Fruit fly (Drosophila melanogaster): Measurements from ENCODE around the gene narya.

The narya gene

DNA sequence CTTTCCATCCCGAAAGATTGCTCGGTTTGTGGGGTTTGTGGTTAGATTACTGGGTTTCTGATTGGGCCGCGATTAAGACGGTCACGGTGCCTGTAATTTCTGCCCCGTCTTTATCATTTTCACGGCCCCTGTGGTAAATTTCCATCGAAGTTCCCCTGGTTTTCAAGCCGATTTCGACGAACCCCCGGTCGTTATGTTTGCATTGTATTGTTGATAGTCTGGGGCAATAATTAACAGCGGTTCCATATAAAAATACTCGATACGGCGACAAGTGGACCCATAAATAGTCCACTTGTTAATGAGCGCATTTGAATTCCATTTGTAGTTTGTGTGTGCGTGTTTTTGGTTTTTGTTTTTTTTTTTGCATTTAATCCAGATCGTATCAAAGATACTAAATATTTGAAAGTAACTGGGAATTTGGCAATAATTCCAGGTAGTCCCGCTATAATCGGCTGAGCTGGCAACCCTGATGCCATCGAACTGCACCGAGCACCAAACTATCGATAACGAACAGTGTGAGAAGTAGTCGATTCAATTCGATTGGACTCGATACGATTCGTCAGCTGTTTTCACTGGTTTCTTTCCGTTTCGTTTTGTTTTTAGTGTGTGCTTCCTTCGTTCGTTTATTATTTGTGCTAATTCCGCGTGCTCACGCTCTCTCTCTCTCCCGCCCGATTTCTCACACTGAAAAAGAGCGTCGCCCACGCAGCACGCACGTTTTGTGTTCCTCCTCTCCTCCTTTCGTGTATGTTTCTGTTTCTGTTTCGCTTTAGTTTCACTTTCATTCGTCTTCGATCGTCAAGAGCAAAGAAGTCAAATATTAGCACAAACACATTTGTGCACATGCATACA is 30.7 kb downstream of the narya start (continued):
- TF ChIP-seq CG17186 (GFP tag; optimal IDR thresholded peaks at IDR 0.05) (peak; percentile 13), salm (tag; optimal IDR thresholded peaks at IDR 0.05) (no peak), gce (GFP tag; IDR thresholded peaks at IDR 0.05) (0 out of 3 replicates have a peak, but pooled peaks have one; percentile 28), esg (GFP tag; conservative IDR thresholded peaks at IDR 0.05) (no peak), CG13424 (tag; optimal IDR thresholded peaks at IDR 0.05) (peak; percentile 3), insv (GFP tag; optimal IDR thresholded peaks at IDR 0.05) (peak in 1 of 2 experiments; percentile 63), Blimp-1 (GFP tag; optimal IDR thresholded peaks at IDR 0.05) (peak; percentile 95), prd (optimal IDR thresholded peaks at IDR 0.05) (no peak), prd (GFP tag; IDR thresholded peaks at IDR 0.05) (no peak), CG8478 (optimal IDR thresholded peaks at IDR 0.05) (no peak), lmd (GFP tag; IDR thresholded peaks at IDR 0.05) (peak; percentile 31; the same call in 1 of the 2 replicates), HLH54F (GFP tag; optimal IDR thresholded peaks at IDR 0.05) (peak; percentile 49), CG18764 (GFP tag; optimal IDR thresholded peaks at IDR 0.05) (no peak), pum (GFP tag; optimal IDR thresholded peaks at IDR 0.05) (peak; percentile 48), fd3F (GFP tag; optimal IDR thresholded peaks at IDR 0.05) (no peak), CG9932 (GFP tag; IDR thresholded peaks at IDR 0.05) (peak; percentile 64), kah (GFP tag; optimal IDR thresholded peaks at IDR 0.05) (peak; percentile 7), Oli (tag; optimal IDR thresholded peaks at IDR 0.05) (no peak), CG2202 (tag; optimal IDR thresholded peaks at IDR 0.05) (no peak), CG14965 (GFP tag; optimal IDR thresholded peaks at IDR 0.05; ENCODE audit: borderline replicate concordance) (no peak), Opbp (GFP tag; IDR thresholded peaks at IDR 0.05; ENCODE audit: partially characterized antibody) (peak; percentile 88), CG4404 (GFP tag; IDR thresholded peaks at IDR 0.05) (no peak), al (GFP tag; IDR thresholded peaks at IDR 0.05) (no peak), CG16813 (GFP tag; IDR thresholded peaks at IDR 0.05; ENCODE audit: partially characterized antibody) (peak; percentile 84), so (GFP tag; IDR thresholded peaks at IDR 0.05) (no peak), bigmax (GFP tag; optimal IDR thresholded peaks at IDR 0.05) (no peak), Doc2 (GFP tag; IDR thresholded peaks at IDR 0.05) (no peak), CG4820 (GFP tag; optimal IDR thresholded peaks at IDR 0.05) (no peak), Side (GFP tag; optimal IDR thresholded peaks at IDR 0.05) (peak; percentile 40), NC2α (GFP tag; optimal IDR thresholded peaks at IDR 0.05) (no peak), PHDP (tag; optimal IDR thresholded peaks at IDR 0.05) (no peak), Ssrp (tag; optimal IDR thresholded peaks at IDR 0.05) (no peak), Hr78 (GFP tag; optimal IDR thresholded peaks at IDR 0.05) (no peak), br (optimal IDR thresholded peaks at IDR 0.05) (no peak), dmrt99B (tag; optimal IDR thresholded peaks at IDR 0.05) (no peak), Dip3 (GFP tag; optimal IDR thresholded peaks at IDR 0.05) (peak; percentile 7), CG15269 (tag; optimal IDR thresholded peaks at IDR 0.05) (no peak), zf30C (GFP tag; optimal IDR thresholded peaks at IDR 0.05) (peak; percentile 20), CG17912 (GFP tag; optimal IDR thresholded peaks at IDR 0.05) (no peak), ken (GFP tag; IDR thresholded peaks at IDR 0.05) (no peak), CG10959 (GFP tag; IDR thresholded peaks at IDR 0.05) (no peak), lilli (GFP tag; optimal IDR thresholded peaks at IDR 0.05) (peak; percentile 64), CG18476 (GFP tag; optimal IDR thresholded peaks at IDR 0.05) (no peak), CG17359 (tag; optimal IDR thresholded peaks at IDR 0.05) (peak; percentile 11), gro (GFP tag; optimal IDR thresholded peaks at IDR 0.05) (peak; percentile 49), shn (GFP tag; optimal IDR thresholded peaks at IDR 0.05) (no peak), chinmo (GFP tag; IDR thresholded peaks at IDR 0.05; ENCODE audit: partially characterized antibody) (peak; percentile 90), CG14667 (GFP tag; IDR thresholded peaks at IDR 0.05) (no peak), run (tag; optimal IDR thresholded peaks at IDR 0.05) (no peak)
